Worm (Caenorhabditis elegans): ENCODE results near the gene C27F2.7.
A peak's percentile ranks its signal among the peaks of the same experiment; 100 is the strongest.

The C27F2.7 gene

DNA sequence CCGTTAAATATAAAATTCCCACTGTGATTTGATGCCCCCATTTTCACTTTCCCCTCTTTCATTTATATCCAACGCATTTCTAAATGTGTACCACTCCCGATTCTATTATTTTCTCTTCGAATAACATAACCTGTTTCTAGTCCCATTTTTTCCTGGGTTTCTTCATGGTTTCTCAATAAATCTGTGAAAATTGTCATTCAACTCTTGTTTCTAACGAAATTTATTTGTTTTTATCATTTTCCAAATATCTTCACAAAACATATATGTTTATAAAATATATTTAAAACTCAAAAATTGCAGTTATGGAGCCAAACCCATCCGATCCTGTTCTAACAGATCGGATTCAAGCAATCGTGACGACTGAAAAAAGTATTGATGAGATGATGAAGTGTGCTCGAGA lies 36.6 kb upstream of the C27F2.7 start, which contains the start of gene mdt-11:
Gene mdt-11 (plus strand): TSS at position 301 of the 400 bp plus-strand sequence.
- TF ChIP-seq nhr-23 (tag; optimal IDR thresholded peaks at IDR 0.05) (no peak), ZK546.5 (tag; optimal IDR thresholded peaks at IDR 0.05) (no peak), elt-1 (tag; optimal IDR thresholded peaks at IDR 0.05) (no peak), tbx-2 (tag; optimal IDR thresholded peaks at IDR 0.05) (no peak), unc-39 (tag; optimal IDR thresholded peaks at IDR 0.05) (no peak), egl-27 (tag; optimal IDR thresholded peaks at IDR 0.05) (no peak)

DNA sequence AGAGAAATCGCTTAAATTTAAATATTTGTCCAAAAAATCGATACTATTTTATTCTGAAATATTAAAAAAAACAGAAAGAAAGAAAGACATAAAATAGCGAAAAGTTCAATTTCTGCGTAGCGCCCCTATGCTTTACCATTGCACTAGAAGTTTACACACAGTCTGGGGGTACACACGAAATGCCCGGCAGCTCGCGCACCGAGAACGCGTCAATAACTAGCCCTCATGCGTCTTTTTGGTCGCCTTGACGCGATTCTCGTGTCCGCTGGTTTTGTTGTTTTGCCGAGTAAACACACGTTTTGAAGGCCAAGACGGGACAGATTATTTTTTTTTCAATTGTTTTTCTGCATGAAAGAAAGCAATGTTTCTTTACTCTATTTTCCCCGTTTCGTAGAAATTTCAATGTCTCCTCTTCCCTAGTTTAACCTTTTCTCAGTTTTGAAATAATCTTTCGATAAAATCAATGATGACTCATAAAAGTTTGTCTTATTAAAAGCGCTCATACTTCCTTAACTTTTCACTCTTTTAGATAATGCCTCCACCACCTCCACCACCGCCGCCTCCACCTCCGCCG lies 33.9 kb upstream of the C27F2.7 start, which contains the start of gene wip-1:
Gene wip-1 (plus strand): TSS at position 524 of the 574 bp plus-strand sequence.
- peak; percentile 83 for TF ChIP-seq ztf-4 (tag; optimal IDR thresholded peaks at IDR 0.05)
- TF ChIP-seq lsy-12 (tag; optimal IDR thresholded peaks at IDR 0.05): peak; percentile 98
- peak; percentile 97 for TF ChIP-seq nfya-1 (tag; optimal IDR thresholded peaks at IDR 0.05; ENCODE audit: insufficient read depth)
- peak; percentile 82 for TF ChIP-seq fos-1 (tag; optimal IDR thresholded peaks at IDR 0.05)
- no peak for TF ChIP-seq unc-39 (tag; optimal IDR thresholded peaks at IDR 0.05)
- peak; percentile 99 for TF ChIP-seq nhr-23 (tag; optimal IDR thresholded peaks at IDR 0.05)
- peak; percentile 60 for TF ChIP-seq unc-62 (GFP tag; optimal IDR thresholded peaks at IDR 0.05)
- peak; percentile 60 for TF ChIP-seq ZK546.5 (tag; optimal IDR thresholded peaks at IDR 0.05)
- peak; percentile 95 for TF ChIP-seq tbx-2 (tag; optimal IDR thresholded peaks at IDR 0.05)
- TF ChIP-seq ceh-28 (tag; optimal IDR thresholded peaks at IDR 0.05): peak; percentile 93
- TF ChIP-seq ceh-16 (tag; optimal IDR thresholded peaks at IDR 0.05): peak; percentile 68
- TF ChIP-seq eor-1 (tag; optimal IDR thresholded peaks at IDR 0.05): no peak
- no peak for TF ChIP-seq nhr-237 (tag; optimal IDR thresholded peaks at IDR 0.05)
- TF ChIP-seq egl-27 (tag; optimal IDR thresholded peaks at IDR 0.05): peak; percentile 95
- TF ChIP-seq nhr-77 (tag; optimal IDR thresholded peaks at IDR 0.05): peak; percentile 88
- TF ChIP-seq fkh-2 (tag; optimal IDR thresholded peaks at IDR 0.05): no peak
- peak; percentile 5 to 73 (median 6) for TF ChIP-seq elt-3 (tag; optimal IDR thresholded peaks at IDR 0.05)
- no peak for TF ChIP-seq nhr-67 (tag; optimal IDR thresholded peaks at IDR 0.05)
- peak; percentile 97 for TF ChIP-seq lin-39 (tag; optimal IDR thresholded peaks at IDR 0.05)
- TF ChIP-seq zag-1 (tag; optimal IDR thresholded peaks at IDR 0.05): peak; percentile 29
- TF ChIP-seq nhr-11 (tag; optimal IDR thresholded peaks at IDR 0.05): peak; percentile 91
- TF ChIP-seq ama-1 (optimal IDR thresholded peaks at IDR 0.05): peak; percentile 77
- TF ChIP-seq hmg-11 (tag; optimal IDR thresholded peaks at IDR 0.05): peak; percentile 98
- TF ChIP-seq ceh-82 (tag; optimal IDR thresholded peaks at IDR 0.05): peak; percentile 87
- peak; percentile 86 for TF ChIP-seq R02D3.7 (tag; optimal IDR thresholded peaks at IDR 0.05)
- TF ChIP-seq nhr-28 (tag; optimal IDR thresholded peaks at IDR 0.05): peak; percentile 49
- peak; percentile 96 for TF ChIP-seq skn-1 (tag; optimal IDR thresholded peaks at IDR 0.05)
- peak; percentile 92 for TF ChIP-seq egl-5 (tag; optimal IDR thresholded peaks at IDR 0.05)
- TF ChIP-seq pqm-1 (tag; optimal IDR thresholded peaks at IDR 0.05): peak; percentile 90
- TF ChIP-seq aly-2 (tag; optimal IDR thresholded peaks at IDR 0.05): peak; percentile 62
- TF ChIP-seq jun-1 (tag; optimal IDR thresholded peaks at IDR 0.05): peak; percentile 97
- TF ChIP-seq nhr-76 (tag; optimal IDR thresholded peaks at IDR 0.05): peak; percentile 40
- peak; percentile 95 for TF ChIP-seq snpc-4 (tag; optimal IDR thresholded peaks at IDR 0.05)
- no peak for TF ChIP-seq nhr-12 (tag; optimal IDR thresholded peaks at IDR 0.05)
- peak; percentile 95 for TF ChIP-seq lin-15B (tag; optimal IDR thresholded peaks at IDR 0.05)
- TF ChIP-seq mdl-1 (tag; optimal IDR thresholded peaks at IDR 0.05): peak; percentile 61
- peak; percentile 100 for TF ChIP-seq nhr-25 (tag; optimal IDR thresholded peaks at IDR 0.05)
- peak; percentile 91 for TF ChIP-seq fkh-10 (GFP tag; optimal IDR thresholded peaks at IDR 0.05)
- peak; percentile 2 for TF ChIP-seq daf-12 (tag; optimal IDR thresholded peaks at IDR 0.05)
- TF ChIP-seq mml-1 (tag; optimal IDR thresholded peaks at IDR 0.05): no peak
- TF ChIP-seq elt-2 (tag; optimal IDR thresholded peaks at IDR 0.05): peak; percentile 93
- TF ChIP-seq nhr-43 (tag; optimal IDR thresholded peaks at IDR 0.05; ENCODE audit: poor library complexity, severe bottlenecking): peak; percentile 97
- TF ChIP-seq elt-1 (tag; optimal IDR thresholded peaks at IDR 0.05): peak; percentile 73
- TF ChIP-seq ceh-9 (tag; optimal IDR thresholded peaks at IDR 0.05): no peak
- TF ChIP-seq ztf-11 (tag; optimal IDR thresholded peaks at IDR 0.05): no peak
- peak; percentile 100 for TF ChIP-seq pha-4 (tag; optimal IDR thresholded peaks at IDR 0.05)
- no peak for TF ChIP-seq sea-2 (GFP tag; optimal IDR thresholded peaks at IDR 0.05)
